Worm (Caenorhabditis elegans) whole organism, mixed stage, embryonic: Measurements from ENCODE around the gene T05G5.4.
A peak's percentile ranks its signal among the peaks of the same experiment; 100 is the strongest.

ENCODE experiments used
- ceh-43 ChIP-seq: fragments of 200-800 bp; sonication (Bioruptor generic); optimal IDR thresholded peaks from 2 replicates; lab custom pipeline; 2018; ENCODE audit warnings: mild to moderate bottlenecking, missing genetic modification characterization, moderate library complexity, missing compliant biosample characterization
- ces-1 ChIP-seq: fragments of 150-350 bp; optimal IDR thresholded peaks from 2 replicates; lab custom pipeline; 2014; ENCODE audit warnings: missing biosample characterization, missing genetic modification reagents, missing genetic modification characterization
- elt-1 ChIP-seq: sonication (generic microtip); optimal IDR thresholded peaks from 2 replicates; lab custom pipeline; 2017; ENCODE audit warnings: missing genetic modification characterization, mild to moderate bottlenecking, missing compliant biosample characterization, antibody characterized with exemption, moderate library complexity, borderline replicate concordance; ENCODE audit not compliant: insufficient read depth
- lsy-2 ChIP-seq: fragments of 150-350 bp; optimal IDR thresholded peaks from 2 replicates; lab custom pipeline; 2014; ENCODE audit warnings: missing biosample characterization, missing genetic modification characterization
- mab-5 ChIP-seq: fragments of 150-350 bp; optimal IDR thresholded peaks from 2 replicates; lab custom pipeline; 2014; ENCODE audit warnings: missing biosample characterization, missing genetic modification characterization
- nhr-237 ChIP-seq: fragments of 150-350 bp; optimal IDR thresholded peaks from 2 replicates; lab custom pipeline; 2014; ENCODE audit warnings: missing biosample characterization, missing genetic modification characterization
- pha-4 ChIP-seq: fragments of 150-350 bp; optimal IDR thresholded peaks from 2 replicates; lab custom pipeline; 2018; ENCODE audit warnings: missing biosample characterization, missing genetic modification reagents, missing genetic modification characterization
- snpc-4 ChIP-seq: fragments of 150-350 bp; optimal IDR thresholded peaks from 2 replicates; lab custom pipeline; 2014; ENCODE audit warnings: missing biosample characterization, missing genetic modification characterization
- sptf-1 ChIP-seq: sonication (generic microtip); optimal IDR thresholded peaks from 2 replicates; lab custom pipeline; 2017; ENCODE audit warnings: mild to moderate bottlenecking, missing genetic modification characterization, moderate library complexity, missing compliant biosample characterization
- unc-39 ChIP-seq: fragments of 150-350 bp; optimal IDR thresholded peaks from 2 replicates; lab custom pipeline; 2014; ENCODE audit warnings: missing biosample characterization, missing genetic modification characterization
- unc-62 ChIP-seq: fragments of 150-350 bp; optimal IDR thresholded peaks from 2 replicates; lab custom pipeline; 2014; ENCODE audit warnings: missing biosample characterization, missing genetic modification reagents, missing genetic modification characterization
- ztf-11 ChIP-seq: fragments of 150-350 bp; optimal IDR thresholded peaks from 2 replicates; lab custom pipeline; 2014; ENCODE audit warnings: missing biosample characterization, missing genetic modification characterization

DNA sequence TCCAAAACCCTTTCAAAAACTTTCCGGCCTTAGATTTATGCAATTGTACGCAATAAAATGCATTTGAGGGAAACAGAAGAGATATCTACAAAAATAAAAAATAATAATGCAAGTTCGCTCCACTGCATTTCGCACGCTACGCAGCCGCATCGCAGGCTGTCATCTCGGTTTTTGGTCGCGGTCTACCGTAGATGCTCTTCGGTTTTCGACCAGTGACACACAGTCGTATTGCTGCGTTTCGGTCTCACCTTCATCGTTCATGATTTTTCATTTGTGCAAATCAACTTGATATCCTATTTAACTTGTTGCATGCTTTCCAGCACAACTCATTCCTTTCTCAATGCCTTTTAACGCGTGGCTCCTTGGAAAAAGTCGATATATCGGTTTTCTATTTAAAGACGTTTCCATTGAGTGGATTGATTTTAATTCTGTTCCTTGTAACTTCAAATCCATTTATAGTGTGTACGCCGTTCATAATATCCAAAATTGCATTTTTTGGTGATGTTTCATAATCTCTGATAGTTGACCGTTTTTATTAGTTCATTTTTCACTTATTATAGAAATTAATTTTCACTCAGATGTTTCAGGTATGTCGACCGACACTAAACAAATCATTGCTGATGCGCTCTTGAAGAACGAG is 32.1 kb downstream of the T05G5.4 start, which contains the start of gene vha-1:
- TF ChIP-seq sptf-1 (no peak), unc-62 (GFP tag; lab: Kevin White, UChicago) (peak; percentile 60), ceh-43 (GFP tag; lab: Kevin White, UChicago) (no peak), nhr-237 (tag; lab: Kevin White, UChicago) (peak; percentile 81), snpc-4 (tag; lab: Kevin White, UChicago) (no peak), mab-5 (tag; lab: Kevin White, UChicago) (no peak), pha-4 (tag; lab: Kevin White, UChicago) (peak; percentile 89), unc-39 (no peak), elt-1 (no peak), ztf-11 (tag; lab: Kevin White, UChicago) (no peak), lsy-2 (tag; lab: Kevin White, UChicago) (peak; percentile 91), ces-1 (GFP tag; lab: Kevin White, UChicago) (peak; percentile 45)
